Worm (Caenorhabditis elegans) whole organism, L3 larva: Measurements from ENCODE around the gene fbxa-142.
A peak's percentile ranks its signal among the peaks of the same experiment; 100 is the strongest.

ENCODE experiments used
- R02D3.7 ChIP-seq: fragments of 150-350 bp; optimal IDR thresholded peaks from 2 replicates; lab custom pipeline; 2014; ENCODE audit warnings: missing biosample characterization, missing genetic modification characterization
- aly-2 ChIP-seq: fragments of 150-350 bp; optimal IDR thresholded peaks from 2 replicates; lab custom pipeline; 2014; ENCODE audit warnings: missing biosample characterization, missing genetic modification characterization
- ama-1 ChIP-seq: fragments of 150-350 bp; optimal IDR thresholded peaks from 2 replicates; lab custom pipeline; 2018
- ceh-16 ChIP-seq: sonication (generic microtip); optimal IDR thresholded peaks from 2 replicates; lab custom pipeline; 2017; ENCODE audit warnings: missing biosample characterization, missing genetic modification characterization
- ceh-28 ChIP-seq: fragments of 150-350 bp; optimal IDR thresholded peaks from 2 replicates; lab custom pipeline; 2014; ENCODE audit warnings: missing biosample characterization, missing genetic modification reagents, missing genetic modification characterization
- ceh-9 ChIP-seq: sonication (generic microtip); optimal IDR thresholded peaks from 2 replicates; lab custom pipeline; 2018; ENCODE audit warnings: missing biosample characterization, missing genetic modification characterization
- egl-27 ChIP-seq: sonication (generic microtip); optimal IDR thresholded peaks from 4 replicates; lab custom pipeline; 2017; ENCODE audit warnings: missing biosample characterization, missing genetic modification reagents, missing genetic modification characterization
- egl-5 ChIP-seq: fragments of 150-350 bp; optimal IDR thresholded peaks from 2 replicates; lab custom pipeline; 2017; ENCODE audit warnings: missing biosample characterization, missing genetic modification reagents, missing genetic modification characterization, inconsistent platforms
- elt-1 ChIP-seq: fragments of 150-350 bp; optimal IDR thresholded peaks from 2 replicates; lab custom pipeline; 2014; ENCODE audit warnings: missing biosample characterization, missing genetic modification characterization
- elt-2 ChIP-seq: sonication (generic microtip); optimal IDR thresholded peaks from 2 replicates; lab custom pipeline; 2016; ENCODE audit warnings: missing genetic modification reagents, mild to moderate bottlenecking, missing genetic modification characterization, missing compliant biosample characterization
- elt-3 ChIP-seq, 3 experiments: fragments of 150-350 bp in 1 of 3; sonication (generic microtip) in 2 of 3; optimal IDR thresholded peaks; 2 replicates in 2 of 3; 4 replicates in 1 of 3; lab custom pipeline; 2014 to 2017; ENCODE audit warnings: missing biosample characterization in 3 of 3, missing genetic modification characterization in 3 of 3
- eor-1 ChIP-seq, 2 experiments: fragments of 150-350 bp; optimal IDR thresholded peaks; 2 replicates each; lab custom pipeline; 2014 to 2018; ENCODE audit warnings: missing biosample characterization in 2 of 2, missing genetic modification characterization in 2 of 2
- fkh-10 ChIP-seq: sonication (generic microtip); optimal IDR thresholded peaks from 2 replicates; lab custom pipeline; 2017; ENCODE audit warnings: missing biosample characterization, missing genetic modification reagents, missing genetic modification characterization
- fos-1 ChIP-seq: fragments of 150-350 bp; optimal IDR thresholded peaks from 2 replicates; lab custom pipeline; 2014; ENCODE audit warnings: missing biosample characterization, missing genetic modification characterization
- jun-1 ChIP-seq: fragments of 150-350 bp; optimal IDR thresholded peaks from 2 replicates; lab custom pipeline; 2014; ENCODE audit warnings: missing biosample characterization, missing genetic modification reagents, missing genetic modification characterization
- lin-15B ChIP-seq: fragments of 150-350 bp; optimal IDR thresholded peaks from 2 replicates; lab custom pipeline; 2014; ENCODE audit warnings: missing biosample characterization, missing genetic modification characterization
- lin-39 ChIP-seq: fragments of 150-350 bp; optimal IDR thresholded peaks from 2 replicates; lab custom pipeline; 2018; ENCODE audit warnings: missing biosample characterization, missing genetic modification reagents, missing genetic modification characterization
- lsy-12 ChIP-seq: sonication (generic microtip); optimal IDR thresholded peaks from 2 replicates; lab custom pipeline; 2016; ENCODE audit warnings: mild to moderate bottlenecking, missing genetic modification characterization, missing compliant biosample characterization
- mml-1 ChIP-seq: fragments of 150-350 bp; sonication (generic microtip); optimal IDR thresholded peaks from 3 replicates; lab custom pipeline; 2014; ENCODE audit warnings: missing biosample characterization, missing genetic modification characterization
- nfya-1 ChIP-seq: sonication (generic microtip); optimal IDR thresholded peaks from 2 replicates; lab custom pipeline; 2017; ENCODE audit warnings: missing genetic modification characterization, mild to moderate bottlenecking, missing compliant biosample characterization, antibody characterized with exemption, moderate library complexity; ENCODE audit not compliant: insufficient read depth
- nhr-12 ChIP-seq: fragments of 150-350 bp; optimal IDR thresholded peaks from 2 replicates; lab custom pipeline; 2014; ENCODE audit warnings: missing biosample characterization, missing genetic modification characterization
- nhr-23 ChIP-seq: fragments of 150-350 bp; optimal IDR thresholded peaks from 2 replicates; lab custom pipeline; 2014; ENCODE audit warnings: missing biosample characterization, missing genetic modification reagents, missing genetic modification characterization
- nhr-237 ChIP-seq: fragments of 150-350 bp; optimal IDR thresholded peaks from 2 replicates; lab custom pipeline; 2014; ENCODE audit warnings: missing biosample characterization, missing genetic modification characterization
- nhr-25 ChIP-seq: sonication (generic microtip); optimal IDR thresholded peaks from 2 replicates; lab custom pipeline; 2017; ENCODE audit warnings: missing biosample characterization, missing genetic modification characterization
- nhr-28 ChIP-seq: fragments of 150-350 bp; optimal IDR thresholded peaks from 2 replicates; lab custom pipeline; 2014; ENCODE audit warnings: missing biosample characterization, missing genetic modification characterization
- nhr-67 ChIP-seq: fragments of 150-350 bp; optimal IDR thresholded peaks from 2 replicates; lab custom pipeline; 2014; ENCODE audit warnings: missing biosample characterization, missing genetic modification characterization
- nhr-76 ChIP-seq: fragments of 150-350 bp; sonication (generic microtip); optimal IDR thresholded peaks from 5 replicates; lab custom pipeline; 2014; ENCODE audit warnings: missing biosample characterization, missing genetic modification characterization
- nhr-77 ChIP-seq: fragments of 150-350 bp; optimal IDR thresholded peaks from 2 replicates; lab custom pipeline; 2014; ENCODE audit warnings: missing biosample characterization, missing genetic modification characterization
- pha-4 ChIP-seq: fragments of 150-350 bp; optimal IDR thresholded peaks from 2 replicates; lab custom pipeline; 2014; ENCODE audit warnings: missing biosample characterization, missing genetic modification reagents, missing genetic modification characterization
- pqm-1 ChIP-seq: fragments of 150-350 bp; optimal IDR thresholded peaks from 2 replicates; lab custom pipeline; 2017; ENCODE audit warnings: missing biosample characterization, missing genetic modification characterization, inconsistent platforms
- sea-2 ChIP-seq: fragments of 150-350 bp; sonication (generic microtip); optimal IDR thresholded peaks from 4 replicates; lab custom pipeline; 2014; ENCODE audit warnings: missing biosample characterization, missing genetic modification reagents, missing genetic modification characterization
- snpc-4 ChIP-seq: fragments of 150-350 bp; optimal IDR thresholded peaks from 2 replicates; lab custom pipeline; 2014; ENCODE audit warnings: missing biosample characterization, missing genetic modification characterization
- tbx-2 ChIP-seq: sonication (generic microtip); optimal IDR thresholded peaks from 2 replicates; lab custom pipeline; 2016; ENCODE audit warnings: mild to moderate bottlenecking, missing genetic modification characterization, missing compliant biosample characterization
- unc-39 ChIP-seq: sonication (generic microtip); optimal IDR thresholded peaks from 4 replicates; lab custom pipeline; 2017; ENCODE audit warnings: missing biosample characterization, missing genetic modification characterization
- unc-62 ChIP-seq: fragments of 150-350 bp; sonication (generic microtip); optimal IDR thresholded peaks from 4 replicates; lab custom pipeline; 2014; ENCODE audit warnings: missing biosample characterization, missing genetic modification reagents, missing genetic modification characterization
- zag-1 ChIP-seq: fragments of 150-350 bp; optimal IDR thresholded peaks from 2 replicates; lab custom pipeline; 2014; ENCODE audit warnings: missing biosample characterization, missing genetic modification characterization
- ztf-11 ChIP-seq: fragments of 150-350 bp; optimal IDR thresholded peaks from 2 replicates; lab custom pipeline; 2014; ENCODE audit warnings: missing biosample characterization, missing genetic modification characterization
- ztf-4 ChIP-seq: fragments of 150-350 bp; optimal IDR thresholded peaks from 2 replicates; lab custom pipeline; 2014; ENCODE audit warnings: missing biosample characterization, missing genetic modification characterization

fbxa-142 gene

ce11 chrV:16121451-16121850, 9.7 kb downstream of the fbxa-142 start:
- no peak for TF ChIP-seq ceh-28 (tag; lab: Kevin White, UChicago)
- no peak for TF ChIP-seq nhr-77 (tag; lab: Kevin White, UChicago)
- TF ChIP-seq tbx-2 (tag; lab: Kevin White, UChicago) = no peak
- peak; percentile 1 for TF ChIP-seq pqm-1 (tag; lab: Kevin White, UChicago)
- no peak for TF ChIP-seq nhr-25 (tag; lab: Kevin White, UChicago)
- TF ChIP-seq pha-4 (tag; lab: Kevin White, UChicago) = peak; percentile 56
- TF ChIP-seq nfya-1 = no peak

ce11 chrV:16120922-16121321, 10.2 kb downstream of the fbxa-142 start, which contains the start of gene skr-3:
TSS of gene skr-3 (plus strand) at chrV:16121084.
- TF ChIP-seq pqm-1 (tag; lab: Kevin White, UChicago) (no peak), unc-39 (tag; lab: Kevin White, UChicago) (no peak), pha-4 (tag; lab: Kevin White, UChicago) (peak; percentile 57), ztf-11 (tag; lab: Kevin White, UChicago) (no peak), ztf-4 (tag; lab: Kevin White, UChicago) (no peak), egl-27 (tag; lab: Kevin White, UChicago) (no peak), nhr-77 (tag; lab: Kevin White, UChicago) (no peak), nfya-1 (no peak), elt-2 (tag; lab: Kevin White, UChicago) (peak; percentile 67)

ce11 chrV:16120499-16120898, 10.7 kb downstream of the fbxa-142 start:
- no peak for TF ChIP-seq pqm-1 (tag; lab: Kevin White, UChicago)
- TF ChIP-seq fkh-10 (GFP tag; lab: Kevin White, UChicago) = no peak
- no peak for TF ChIP-seq elt-3 (tag; optimal IDR thresholded peaks at IDR 0.05; lab: Kevin White, UChicago)
- no peak for TF ChIP-seq R02D3.7 (tag; lab: Kevin White, UChicago)
- no peak for TF ChIP-seq elt-1 (tag; lab: Kevin White, UChicago)
- no peak for TF ChIP-seq nhr-25 (tag; lab: Kevin White, UChicago)
- TF ChIP-seq ztf-4 (tag; lab: Kevin White, UChicago) = no peak
- TF ChIP-seq nfya-1 = no peak
- no peak for TF ChIP-seq ama-1 (lab: Kevin White, UChicago)
- TF ChIP-seq zag-1 (tag; lab: Kevin White, UChicago) = no peak
- TF ChIP-seq unc-62 (GFP tag; lab: Kevin White, UChicago) = no peak
- no peak for TF ChIP-seq ztf-11 (tag; lab: Kevin White, UChicago)
- no peak for TF ChIP-seq ceh-28 (tag; lab: Kevin White, UChicago)
- no peak for TF ChIP-seq nhr-77 (tag; lab: Kevin White, UChicago)
- no peak for TF ChIP-seq nhr-76
- TF ChIP-seq egl-27 (tag; lab: Kevin White, UChicago) = no peak
- TF ChIP-seq pha-4 (tag; lab: Kevin White, UChicago) = no peak
- TF ChIP-seq lin-15B (tag; lab: Kevin White, UChicago) = no peak
- no peak for TF ChIP-seq mml-1 (tag; lab: Kevin White, UChicago)

- no peak for TF ChIP-seq nhr-25 (tag; lab: Kevin White, UChicago)
- no peak for TF ChIP-seq elt-2 (tag; lab: Kevin White, UChicago)
- TF ChIP-seq elt-1 (tag; lab: Kevin White, UChicago) = no peak
- TF ChIP-seq tbx-2 (tag; lab: Kevin White, UChicago) = no peak
- TF ChIP-seq lsy-12 (tag; lab: Kevin White, UChicago) = no peak
- no peak for TF ChIP-seq pha-4 (tag; lab: Kevin White, UChicago)
- no peak for TF ChIP-seq eor-1 (tag; optimal IDR thresholded peaks at IDR 0.05; lab: Kevin White, UChicago)
- no peak for TF ChIP-seq unc-62 (GFP tag; lab: Kevin White, UChicago)
- no peak for TF ChIP-seq ztf-4 (tag; lab: Kevin White, UChicago)
- no peak for TF ChIP-seq nhr-23
- no peak for TF ChIP-seq nhr-12 (tag; lab: Kevin White, UChicago)
- TF ChIP-seq nhr-76 = no peak
- TF ChIP-seq pqm-1 (tag; lab: Kevin White, UChicago) = no peak
- TF ChIP-seq jun-1 (tag; lab: Kevin White, UChicago) = no peak
- TF ChIP-seq ztf-11 (tag; lab: Kevin White, UChicago) = no peak
- no peak for TF ChIP-seq aly-2 (tag; lab: Kevin White, UChicago)
- TF ChIP-seq snpc-4 (tag; lab: Kevin White, UChicago) = no peak
- TF ChIP-seq fos-1 (tag; lab: Kevin White, UChicago) = no peak
- no peak for TF ChIP-seq nhr-237 (tag; lab: Kevin White, UChicago)
- no peak for TF ChIP-seq ama-1 (lab: Kevin White, UChicago)
Observed at ce11 chrV:16118601-16119000, 12.5 kb downstream of the fbxa-142 start, which contains the start of gene str-103. TSS of gene str-103 (minus strand) at chrV:16118701.

ce11 chrV:16115381-16115780, 15.8 kb downstream of the fbxa-142 start, which contains the start of gene str-25:
TSS of gene str-25 (plus strand) at chrV:16115681.
- TF ChIP-seq unc-39 (tag; lab: Kevin White, UChicago) = no peak
- no peak for TF ChIP-seq ceh-9
- no peak for TF ChIP-seq nhr-67 (tag; lab: Kevin White, UChicago)
- TF ChIP-seq nhr-28 (tag; lab: Kevin White, UChicago) = no peak
- no peak for TF ChIP-seq egl-5 (tag; lab: Kevin White, UChicago)
- no peak for TF ChIP-seq elt-3 (tag; optimal IDR thresholded peaks at IDR 0.05; lab: Kevin White, UChicago)
- no peak for TF ChIP-seq nhr-77 (tag; lab: Kevin White, UChicago)
- no peak for TF ChIP-seq sea-2 (GFP tag; lab: Kevin White, UChicago)
- TF ChIP-seq nhr-23 = no peak
- TF ChIP-seq mml-1 (tag; lab: Kevin White, UChicago) = no peak
- no peak for TF ChIP-seq ceh-16 (tag; lab: Kevin White, UChicago)
- TF ChIP-seq lin-39 = no peak
- TF ChIP-seq tbx-2 (tag; lab: Kevin White, UChicago) = no peak
